Worm (Caenorhabditis elegans) whole organism, mixed stage, embryonic: ENCODE measurements around the gene gpx-4.

Experiments used
- bed-3 ChIP-seq: fragments of 200-800 bp; sonication (Bioruptor generic); optimal IDR thresholded peaks from 3 replicates; lab custom pipeline; 2018; ENCODE audit warnings: mild to moderate bottlenecking, missing genetic modification characterization, moderate library complexity, missing compliant biosample characterization
- blmp-1 ChIP-seq: fragments of 150-350 bp; optimal IDR thresholded peaks from 2 replicates; lab custom pipeline; 2014; ENCODE audit warnings: missing biosample characterization, missing genetic modification characterization
- drap-1 ChIP-seq: fragments of 200-800 bp; sonication (Bioruptor generic); optimal IDR thresholded peaks from 3 replicates; lab custom pipeline; 2018; ENCODE audit warnings: mild to moderate bottlenecking, missing genetic modification characterization, missing compliant biosample characterization
- lsy-2 ChIP-seq: fragments of 150-350 bp; optimal IDR thresholded peaks from 2 replicates; lab custom pipeline; 2014; ENCODE audit warnings: missing biosample characterization, missing genetic modification characterization
- nhr-12 ChIP-seq: fragments of 150-350 bp; optimal IDR thresholded peaks from 2 replicates; lab custom pipeline; 2014; ENCODE audit warnings: missing biosample characterization, missing genetic modification characterization
- nhr-237 ChIP-seq: fragments of 150-350 bp; optimal IDR thresholded peaks from 2 replicates; lab custom pipeline; 2014; ENCODE audit warnings: missing biosample characterization, missing genetic modification characterization
- nhr-28 ChIP-seq: fragments of 150-350 bp; optimal IDR thresholded peaks from 2 replicates; lab custom pipeline; 2014; ENCODE audit warnings: missing biosample characterization, missing genetic modification characterization
- pha-4 ChIP-seq: fragments of 150-350 bp; optimal IDR thresholded peaks from 2 replicates; lab custom pipeline; 2018; ENCODE audit warnings: missing biosample characterization, missing genetic modification reagents, missing genetic modification characterization
- tbx-8 ChIP-seq: fragments of 200-800 bp; sonication (Bioruptor generic); optimal IDR thresholded peaks from 2 replicates; lab custom pipeline; 2018; ENCODE audit warnings: mild to moderate bottlenecking, missing genetic modification characterization, moderate library complexity, missing compliant biosample characterization
- unc-120 ChIP-seq: sonication (generic microtip); optimal IDR thresholded peaks from 2 replicates; lab custom pipeline; 2017; ENCODE audit warnings: missing genetic modification characterization, missing compliant biosample characterization; ENCODE audit not compliant: poor library complexity, severe bottlenecking
- unc-39 ChIP-seq: fragments of 150-350 bp; optimal IDR thresholded peaks from 2 replicates; lab custom pipeline; 2014; ENCODE audit warnings: missing biosample characterization, missing genetic modification characterization
- unc-62 ChIP-seq: fragments of 150-350 bp; optimal IDR thresholded peaks from 2 replicates; lab custom pipeline; 2014; ENCODE audit warnings: missing biosample characterization, missing genetic modification reagents, missing genetic modification characterization
- ztf-11 ChIP-seq: fragments of 150-350 bp; optimal IDR thresholded peaks from 2 replicates; lab custom pipeline; 2014; ENCODE audit warnings: missing biosample characterization, missing genetic modification characterization

- TF ChIP-seq nhr-12 (tag; lab: Kevin White, UChicago) (no peak), tbx-8 (no peak), blmp-1 (tag; lab: Kevin White, UChicago) (no peak), nhr-237 (tag; lab: Kevin White, UChicago) (no peak), unc-39 (no peak), unc-120 (no peak), lsy-2 (tag; lab: Kevin White, UChicago) (no peak), drap-1 (GFP tag; lab: Kevin White, UChicago) (no peak), ztf-11 (tag; lab: Kevin White, UChicago) (no peak), bed-3 (GFP tag; lab: Kevin White, UChicago) (no peak), unc-62 (GFP tag; lab: Kevin White, UChicago) (no peak), pha-4 (tag; lab: Kevin White, UChicago) (no peak), nhr-28 (no peak)
Measured at ce11 chrIV:2628171-2628570, 46.6 kb downstream of the gpx-4 start, which contains the start of gene ngn-1.
